Fruit fly (Drosophila melanogaster) whole organism, embryonic: ENCODE data around the gene Cand1.

Source experiments
- Atf-2 ChIP-seq: fragments of 200-800 bp; sonication (Bioruptor generic); optimal IDR thresholded peaks from 2 replicates; lab custom pipeline; 2016; ENCODE audit warnings: missing biosample characterization, missing genetic modification characterization
- Bdp1 ChIP-seq: fragments of 200-800 bp; sonication (Bioruptor generic); optimal IDR thresholded peaks from 3 replicates; lab custom pipeline; 2016; ENCODE audit warnings: missing biosample characterization, missing genetic modification characterization
- CG10366 ChIP-seq: fragments of 200-800 bp; sonication (Bioruptor generic); IDR thresholded peaks from 2 replicates; pipeline ENCODE4 v1.3.6; 2022; ENCODE audit warnings: missing biosample characterization, missing genetic modification characterization
- CG10543 ChIP-seq: fragments of 200-800 bp; sonication (Bioruptor generic); optimal IDR thresholded peaks from 3 replicates; lab custom pipeline; 2017; ENCODE audit warnings: missing biosample characterization, mild to moderate bottlenecking, missing genetic modification characterization, moderate library complexity
- CG11695 ChIP-seq: fragments of 200-800 bp; sonication (Bioruptor generic); IDR thresholded peaks from 3 replicates; pipeline ENCODE4 v1.3.6; 2022; ENCODE audit warnings: missing biosample characterization, missing genetic modification characterization
- CG13123 ChIP-seq: fragments of 200-800 bp; sonication (Bioruptor generic); optimal IDR thresholded peaks from 2 replicates; lab custom pipeline; 2016; ENCODE audit warnings: missing biosample characterization, missing genetic modification characterization
- CG13775 ChIP-seq: fragments of 200-800 bp; sonication (Bioruptor generic); optimal IDR thresholded peaks from 3 replicates; lab custom pipeline; 2017; ENCODE audit warnings: missing biosample characterization, mild to moderate bottlenecking, missing genetic modification characterization
- CG16815 ChIP-seq: fragments of 200-800 bp; sonication (Bioruptor generic); optimal IDR thresholded peaks from 3 replicates; lab custom pipeline; 2017; ENCODE audit warnings: missing biosample characterization, mild to moderate bottlenecking, missing genetic modification characterization
- CG17385 ChIP-seq: fragments of 200-800 bp; sonication (Bioruptor generic); optimal IDR thresholded peaks from 3 replicates; lab custom pipeline; 2018; ENCODE audit warnings: missing biosample characterization, mild to moderate bottlenecking, missing genetic modification characterization
- CG17612 ChIP-seq: fragments of 200-800 bp; sonication (Bioruptor generic); IDR thresholded peaks from 2 replicates; pipeline ENCODE4 v1.3.6; 2022; ENCODE audit warnings: missing biosample characterization, missing genetic modification characterization
- CG1832 ChIP-seq: fragments of 200-800 bp; sonication (Bioruptor generic); optimal IDR thresholded peaks from 2 replicates; lab custom pipeline; 2017; ENCODE audit warnings: missing biosample characterization, mild to moderate bottlenecking, missing genetic modification characterization, inconsistent platforms
- CG30020 ChIP-seq: fragments of 200-800 bp; optimal IDR thresholded peaks from 2 replicates; lab custom pipeline; 2019; ENCODE audit warnings: missing biosample characterization, mild to moderate bottlenecking, missing genetic modification characterization, moderate library complexity
- CG3065 ChIP-seq: fragments of 200-800 bp; sonication (Bioruptor generic); optimal IDR thresholded peaks from 2 replicates; lab custom pipeline; 2016; ENCODE audit warnings: missing biosample characterization, missing genetic modification characterization
- CG3838 ChIP-seq: fragments of 200-800 bp; sonication (Bioruptor generic); optimal IDR thresholded peaks from 3 replicates; lab custom pipeline; 2016; ENCODE audit warnings: missing biosample characterization, missing genetic modification characterization
- CG4360 ChIP-seq: fragments of 200-800 bp; sonication (Bioruptor generic); IDR thresholded peaks from 2 replicates; pipeline ENCODE4 v1.3.6; 2022; ENCODE audit warnings: missing biosample characterization, missing genetic modification characterization
- CG4404 ChIP-seq: fragments of 200-800 bp; sonication (Bioruptor generic); IDR thresholded peaks from 2 replicates; pipeline ENCODE4 v1.3.6; 2022; ENCODE audit warnings: missing biosample characterization, missing genetic modification characterization
- CG6175 ChIP-seq: fragments of 200-800 bp; sonication (Bioruptor generic); IDR thresholded peaks from 3 replicates; pipeline ENCODE4 v1.3.6; 2022; ENCODE audit warnings: missing biosample characterization, missing genetic modification characterization
- CG6272 ChIP-seq: fragments of 200-800 bp; sonication (Bioruptor generic); IDR thresholded peaks from 2 replicates; pipeline ENCODE4 v1.3.6; 2022; ENCODE audit warnings: missing biosample characterization, missing genetic modification characterization
- CG7357 ChIP-seq: fragments of 200-800 bp; sonication (Bioruptor generic); IDR thresholded peaks from 3 replicates; pipeline ENCODE4 v1.3.6; 2022; ENCODE audit warnings: missing biosample characterization, missing genetic modification characterization
- CG7928 ChIP-seq: fragments of 200-800 bp; sonication (Bioruptor generic); optimal IDR thresholded peaks from 2 replicates; lab custom pipeline; 2017; ENCODE audit warnings: missing biosample characterization, mild to moderate bottlenecking, missing genetic modification characterization
- CG8359 ChIP-seq: fragments of 200-800 bp; sonication (Bioruptor generic); optimal IDR thresholded peaks from 2 replicates; lab custom pipeline; 2017; ENCODE audit warnings: missing biosample characterization, mild to moderate bottlenecking, missing genetic modification characterization, borderline replicate concordance
- CG9817 ChIP-seq: fragments of 200-800 bp; sonication (Bioruptor generic); optimal IDR thresholded peaks from 2 replicates; lab custom pipeline; 2018; ENCODE audit warnings: missing biosample characterization, mild to moderate bottlenecking, missing genetic modification characterization, moderate library complexity
- CHES-1-like ChIP-seq: fragments of 200-800 bp; sonication (Bioruptor generic); optimal IDR thresholded peaks from 2 replicates; lab custom pipeline; 2016; ENCODE audit warnings: missing biosample characterization, missing genetic modification characterization
- Chrac-16 ChIP-seq: fragments of 200-800 bp; sonication (Bioruptor generic); optimal IDR thresholded peaks from 3 replicates; lab custom pipeline; 2016; ENCODE audit warnings: missing biosample characterization, missing genetic modification characterization
- Dbx ChIP-seq: fragments of 200-800 bp; sonication (Bioruptor generic); IDR thresholded peaks from 3 replicates; pipeline ENCODE4 v1.3.6; 2022; ENCODE audit warnings: missing biosample characterization, missing genetic modification characterization
- Dp ChIP-seq: fragments of 200-800 bp; sonication (Bioruptor generic); optimal IDR thresholded peaks from 2 replicates; lab custom pipeline; 2018; ENCODE audit warnings: missing biosample characterization, mild to moderate bottlenecking, missing genetic modification characterization, moderate library complexity
- GATAe ChIP-seq: fragments of 200-800 bp; sonication (Bioruptor generic); conservative IDR thresholded peaks from 2 replicates; pipeline ENCODE4 v1.3.6; 2022; ENCODE audit warnings: missing biosample characterization, missing genetic modification characterization
- Hmr ChIP-seq: fragments of 200-800 bp; sonication (Bioruptor generic); optimal IDR thresholded peaks from 3 replicates; lab custom pipeline; 2017; ENCODE audit warnings: mild to moderate bottlenecking, missing biosample characterization, missing genetic modification reagents, missing genetic modification characterization
- Poxn ChIP-seq: fragments of 200-800 bp; sonication (Bioruptor generic); IDR thresholded peaks from 2 replicates; pipeline ENCODE4 v1.3.6; 2022; ENCODE audit warnings: missing biosample characterization, missing genetic modification characterization
- Rfx ChIP-seq: fragments of 200-800 bp; sonication (Bioruptor generic); IDR thresholded peaks from 2 replicates; pipeline ENCODE4 v1.3.6; 2022; ENCODE audit warnings: missing biosample characterization, missing genetic modification characterization
- ara ChIP-seq: fragments of 200-800 bp; sonication (Bioruptor generic); IDR thresholded peaks from 2 replicates; pipeline ENCODE4 v1.3.6; 2022; ENCODE audit warnings: missing biosample characterization, missing genetic modification characterization
- ase ChIP-seq: fragments of 200-800 bp; sonication (Bioruptor generic); IDR thresholded peaks from 3 replicates; pipeline ENCODE4 v1.3.6; 2022; ENCODE audit warnings: missing biosample characterization, missing genetic modification characterization
- ash1 ChIP-seq: fragments of 200-800 bp; sonication (Bioruptor generic); optimal IDR thresholded peaks from 2 replicates; lab custom pipeline; 2018; ENCODE audit warnings: missing biosample characterization, mild to moderate bottlenecking, missing genetic modification characterization
- ato ChIP-seq: fragments of 200-800 bp; sonication (Bioruptor generic); IDR thresholded peaks from 2 replicates; pipeline ENCODE4 v1.3.6; 2022; ENCODE audit warnings: missing biosample characterization, missing genetic modification characterization; ENCODE audit not compliant: partially characterized antibody
- cwo ChIP-seq: fragments of 200-800 bp; sonication (Bioruptor generic); optimal IDR thresholded peaks from 3 replicates; lab custom pipeline; 2017; ENCODE audit warnings: missing biosample characterization, missing genetic modification characterization, mild to moderate bottlenecking, moderate library complexity, missing genetic modification reagents
- disco-r ChIP-seq: fragments of 200-800 bp; sonication (Bioruptor generic); optimal IDR thresholded peaks from 2 replicates; lab custom pipeline; 2016; ENCODE audit warnings: missing biosample characterization, missing genetic modification characterization
- dysf ChIP-seq: fragments of 200-800 bp; sonication (Bioruptor generic); IDR thresholded peaks from 3 replicates; pipeline ENCODE4 v1.3.6; 2022; ENCODE audit warnings: missing biosample characterization, missing genetic modification characterization
- inv ChIP-seq: fragments of 200-800 bp; sonication (Bioruptor generic); IDR thresholded peaks from 2 replicates; pipeline ENCODE4 v1.3.6; 2022; ENCODE audit warnings: missing biosample characterization, missing genetic modification characterization; ENCODE audit not compliant: partially characterized antibody
- lab ChIP-seq: fragments of 200-800 bp; sonication (Bioruptor generic); optimal IDR thresholded peaks from 3 replicates; lab custom pipeline; 2017; ENCODE audit warnings: missing biosample characterization, missing genetic modification characterization, mild to moderate bottlenecking, moderate library complexity, missing genetic modification reagents
- pzg ChIP-seq: fragments of 200-800 bp; sonication (Bioruptor generic); optimal IDR thresholded peaks from 3 replicates; lab custom pipeline; 2018; ENCODE audit warnings: missing biosample characterization, mild to moderate bottlenecking, missing genetic modification characterization, moderate library complexity
- slou ChIP-seq: fragments of 200-800 bp; sonication (Bioruptor generic); optimal IDR thresholded peaks from 3 replicates; lab custom pipeline; 2016; ENCODE audit warnings: missing biosample characterization, missing genetic modification characterization
- sna ChIP-seq: fragments of 200-800 bp; sonication (Bioruptor generic); IDR thresholded peaks from 2 replicates; pipeline ENCODE4 v1.3.6; 2022; ENCODE audit warnings: missing biosample characterization, missing genetic modification characterization; ENCODE audit not compliant: partially characterized antibody
- tna ChIP-seq: fragments of 200-800 bp; sonication (Bioruptor generic); IDR thresholded peaks from 2 replicates; pipeline ENCODE4 v1.3.6; 2022; ENCODE audit warnings: missing biosample characterization, missing genetic modification characterization; ENCODE audit not compliant: partially characterized antibody
- ttk ChIP-seq: fragments of 200-800 bp; sonication (Bioruptor generic); IDR thresholded peaks from 2 replicates; pipeline ENCODE4 v2.1.2; 2022; ENCODE audit warnings: missing biosample characterization, missing genetic modification characterization
- unc-4 ChIP-seq: fragments of 200-800 bp; sonication (Bioruptor generic); IDR thresholded peaks from 2 replicates; pipeline ENCODE4 v1.3.6; 2022; ENCODE audit warnings: missing biosample characterization, missing genetic modification characterization; ENCODE audit not compliant: partially characterized antibody
- usp ChIP-seq: fragments of >200 bp; optimal IDR thresholded peaks from 2 replicates; lab custom pipeline; 2017; ENCODE audit warnings: missing biosample characterization, missing genetic modification characterization
- vvl ChIP-seq: fragments of 200-800 bp; sonication (Bioruptor generic); IDR thresholded peaks from 2 replicates; pipeline ENCODE4 v1.3.6; 2022; ENCODE audit warnings: missing biosample characterization, missing genetic modification characterization
- wdn ChIP-seq: fragments of 200-800 bp; sonication (Bioruptor generic); IDR thresholded peaks from 2 replicates; pipeline ENCODE4 v1.3.6; 2022; ENCODE audit warnings: missing biosample characterization, missing genetic modification characterization
- wek ChIP-seq: fragments of 200-800 bp; sonication (Bioruptor generic); optimal IDR thresholded peaks from 3 replicates; lab custom pipeline; 2018; ENCODE audit warnings: missing biosample characterization, mild to moderate bottlenecking, missing genetic modification characterization, moderate library complexity
- z ChIP-seq: fragments of 200-800 bp; sonication (Bioruptor generic); IDR thresholded peaks from 3 replicates; pipeline ENCODE4 v1.3.6; 2022; ENCODE audit warnings: missing biosample characterization, missing genetic modification characterization

The Cand1 gene

DNA sequence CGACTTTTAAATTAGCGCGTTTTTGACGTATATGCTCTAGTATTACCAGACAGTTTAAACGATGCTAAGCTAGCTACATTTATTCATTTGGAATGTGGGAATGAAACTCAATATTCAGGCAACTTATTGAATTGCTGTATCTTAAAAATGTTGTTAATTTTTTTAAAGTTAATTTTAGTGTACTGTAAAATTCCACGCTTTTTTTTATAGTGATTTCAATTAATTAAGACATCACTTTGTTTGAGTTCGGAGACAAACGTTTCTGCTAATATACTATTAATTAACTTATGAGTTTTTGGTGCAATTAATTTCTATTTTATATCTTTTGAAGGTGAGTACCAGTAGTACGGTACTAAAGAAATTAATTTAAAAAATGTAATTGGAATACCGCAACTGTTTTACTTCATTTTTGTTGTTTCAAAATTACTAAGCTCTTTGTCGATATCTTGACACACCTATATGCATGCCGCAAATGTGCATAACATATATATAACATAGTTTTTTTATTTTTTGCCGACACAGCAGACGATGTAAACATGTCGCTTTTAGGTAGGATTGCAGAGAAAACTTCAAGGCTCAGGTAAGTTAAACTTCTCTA, 23.8 kb upstream of the Cand1 start, which contains the start of the genes Cdk1 and mRpS7 (continued):
- TF ChIP-seq CG4404 (GFP tag; lab: Robert Waterston, UW) (peak; percentile 48), CG10366 (GFP tag; lab: Robert Waterston, UW) (peak; percentile 69; the same call in 1 of the 2 replicates), wdn (GFP tag; lab: Robert Waterston, UW) (no peak), CG10543 (GFP tag; lab: Kevin White, UChicago) (peak; percentile 7), wek (GFP tag; lab: Kevin White, UChicago) (peak; percentile 57), CG9817 (peak; percentile 68), CHES-1-like (GFP tag; lab: Kevin White, UChicago) (peak; percentile 47), ttk (GFP tag; lab: Robert Waterston, UW) (peak; percentile 63; the same call in 1 of the 2 replicates), dysf (GFP tag; lab: Robert Waterston, UW) (peak; percentile 77; the same call in 2 of the 3 replicates), CG4360 (no peak), GATAe (GFP tag; lab: Robert Waterston, UW) (no peak), Atf-2 (peak; percentile 38), CG11695 (GFP tag; lab: Robert Waterston, UW) (peak; percentile 70), sna (GFP tag; lab: Robert Waterston, UW) (no peak), Dbx (GFP tag; lab: Robert Waterston, UW) (peak; percentile 63; the same call in 2 of the 3 replicates), ato (GFP tag; lab: Robert Waterston, UW) (no peak), CG3065 (no peak), CG6175 (GFP tag; lab: Robert Waterston, UW) (no peak), Bdp1 (GFP tag; lab: Kevin White, UChicago) (no peak), disco-r (peak; percentile 18), Rfx (peak; percentile 70), CG16815 (GFP tag; lab: Kevin White, UChicago) (peak; percentile 51), Hmr (GFP tag; lab: Kevin White, UChicago) (peak; percentile 73), CG13123 (GFP tag; lab: Kevin White, UChicago) (peak; percentile 46), pzg (peak; percentile 47), CG17612 (GFP tag; lab: Robert Waterston, UW) (no peak), slou (peak; percentile 45), cwo (peak; percentile 44), CG1832 (GFP tag; lab: Kevin White, UChicago) (no peak), z (no peak), unc-4 (no peak), tna (no peak), CG6272 (GFP tag; lab: Robert Waterston, UW) (0 out of 2 replicates have a peak, but pooled peaks have one; percentile 7), CG3838 (GFP tag; lab: Kevin White, UChicago) (peak; percentile 63), CG8359 (peak; percentile 27), ash1 (GFP tag; lab: Kevin White, UChicago) (no peak), lab (GFP tag; lab: Kevin White, UChicago) (no peak), CG7357 (GFP tag; lab: Robert Waterston, UW) (peak; percentile 65; the same call in 2 of the 3 replicates), CG7928 (GFP tag; lab: Kevin White, UChicago) (peak; percentile 18), Poxn (GFP tag; lab: Robert Waterston, UW) (0 out of 2 replicates have a peak, but pooled peaks have one; percentile 35), inv (GFP tag; lab: Robert Waterston, UW) (no peak), Dp (peak; percentile 74), vvl (GFP tag; lab: Robert Waterston, UW) (peak; percentile 77), ara (GFP tag; lab: Robert Waterston, UW) (no peak), CG13775 (peak; percentile 80), ase (peak; percentile 60; the same call in 2 of the 3 replicates), Chrac-16 (GFP tag; lab: Kevin White, UChicago) (peak; percentile 76), usp (GFP tag; lab: Kevin White, UChicago) (no peak), CG17385 (GFP tag; lab: Kevin White, UChicago) (peak; percentile 68), CG30020 (tag; lab: Kevin White, UChicago) (peak; percentile 100)
